Worm (Caenorhabditis elegans) whole organism, L1 larva: ENCODE results near the gene fbxa-185.

Experiments used
- aha-1 ChIP-seq: fragments of 150-350 bp; optimal IDR thresholded peaks from 2 replicates; lab custom pipeline; 2014; ENCODE audit warnings: missing biosample characterization, missing genetic modification characterization
- ces-1 ChIP-seq: fragments of 150-350 bp; optimal IDR thresholded peaks from 2 replicates; lab custom pipeline; 2014; ENCODE audit warnings: missing biosample characterization, missing genetic modification reagents, missing genetic modification characterization
- egl-13 ChIP-seq: sonication (generic microtip); optimal IDR thresholded peaks from 2 replicates; lab custom pipeline; 2016; ENCODE audit warnings: missing genotype, missing genetic modification reagents, missing genetic modification characterization, missing compliant biosample characterization
- elt-2 ChIP-seq: sonication (generic microtip); optimal IDR thresholded peaks from 2 replicates; lab custom pipeline; 2016; ENCODE audit warnings: missing genetic modification characterization, mild to moderate bottlenecking, inconsistent platforms, missing compliant biosample characterization, missing genetic modification reagents
- jun-1 ChIP-seq: fragments of 150-350 bp; optimal IDR thresholded peaks from 2 replicates; lab custom pipeline; 2014; ENCODE audit warnings: missing biosample characterization, missing genetic modification reagents, missing genetic modification characterization
- lin-13 ChIP-seq: fragments of 150-350 bp; optimal IDR thresholded peaks from 2 replicates; lab custom pipeline; 2014; ENCODE audit warnings: missing biosample characterization, missing genetic modification reagents, missing genetic modification characterization
- lin-39 ChIP-seq: fragments of 150-350 bp; optimal IDR thresholded peaks from 2 replicates; lab custom pipeline; 2014; ENCODE audit warnings: missing biosample characterization, missing genetic modification reagents, missing genetic modification characterization
- nhr-237 ChIP-seq: fragments of 150-350 bp; optimal IDR thresholded peaks from 2 replicates; lab custom pipeline; 2014; ENCODE audit warnings: missing biosample characterization, missing genetic modification characterization
- pax-3 ChIP-seq: fragments of 200-800 bp; sonication (Bioruptor generic); optimal IDR thresholded peaks from 2 replicates; lab custom pipeline; 2018; ENCODE audit warnings: mild to moderate bottlenecking, missing genetic modification characterization, moderate library complexity, missing compliant biosample characterization
- skn-1 ChIP-seq: fragments of 150-350 bp; optimal IDR thresholded peaks from 2 replicates; lab custom pipeline; 2014; ENCODE audit warnings: missing biosample characterization, missing genetic modification characterization
- unc-130 ChIP-seq: fragments of 150-350 bp; optimal IDR thresholded peaks from 2 replicates; lab custom pipeline; 2017; ENCODE audit warnings: missing biosample characterization, missing genetic modification characterization, inconsistent platforms
- unc-86 ChIP-seq: sonication (generic microtip); optimal IDR thresholded peaks from 2 replicates; lab custom pipeline; 2016; ENCODE audit warnings: missing genetic modification characterization, missing compliant biosample characterization
- vab-15 ChIP-seq: sonication (generic microtip); optimal IDR thresholded peaks from 2 replicates; lab custom pipeline; 2017; ENCODE audit warnings: missing genotype, mild to moderate bottlenecking, missing genetic modification characterization, missing compliant biosample characterization
- xbp-1 ChIP-seq: sonication (generic microtip); optimal IDR thresholded peaks from 2 replicates; lab custom pipeline; 2016; ENCODE audit warnings: missing genetic modification characterization, missing compliant biosample characterization

ce11 chrV:17317786-17318185 is 13.7 kb upstream of the fbxa-185 start, which contains the start of gene srz-58:
- TF ChIP-seq unc-130 (tag; lab: Kevin White, UChicago) (no peak), pax-3 (tag; lab: Kevin White, UChicago) (no peak), vab-15 (tag; lab: Kevin White, UChicago) (no peak), elt-2 (tag; lab: Kevin White, UChicago) (no peak), xbp-1 (tag; lab: Kevin White, UChicago) (no peak), skn-1 (tag; lab: Kevin White, UChicago) (no peak), nhr-237 (tag; lab: Kevin White, UChicago) (no peak), ces-1 (GFP tag; lab: Kevin White, UChicago) (no peak), egl-13 (no peak), lin-39 (tag; lab: Kevin White, UChicago) (no peak), aha-1 (no peak), lin-13 (GFP tag; lab: Kevin White, UChicago) (no peak), jun-1 (no peak), unc-86 (tag; lab: Kevin White, UChicago) (no peak)
